Fruit fly (Drosophila melanogaster): Measurements from ENCODE around the gene ymp.

The ymp gene

DNA sequence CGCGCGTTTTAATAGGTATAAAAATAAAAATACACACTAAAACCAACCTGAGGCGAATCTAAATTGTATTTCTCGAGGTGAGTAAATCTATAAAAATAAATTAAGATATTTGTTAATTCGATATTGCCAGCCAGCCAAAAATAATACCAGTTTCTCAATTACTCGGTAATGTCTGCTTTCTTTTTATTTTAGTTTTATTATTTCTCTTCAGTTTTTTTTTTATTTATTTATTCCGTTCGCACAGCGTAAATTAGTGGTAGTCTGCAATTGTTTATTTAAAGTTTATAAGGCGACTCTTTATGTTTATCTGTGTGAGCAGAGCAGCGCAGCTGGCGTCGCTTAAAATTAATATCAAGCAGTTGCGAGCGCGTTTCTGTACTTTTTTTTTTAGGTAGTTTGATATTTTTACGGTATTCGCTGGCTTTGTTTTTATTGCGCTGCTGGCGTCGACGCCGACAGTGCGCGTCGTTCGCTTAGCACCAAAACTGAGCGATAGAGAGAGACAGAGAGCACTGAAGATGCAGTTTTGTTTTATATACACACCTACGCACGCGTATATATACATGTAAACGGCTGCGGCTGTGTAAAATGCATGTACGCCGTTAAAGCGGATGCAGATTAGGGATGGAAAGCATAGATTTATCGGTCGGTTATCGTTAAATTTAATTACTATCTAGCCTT is 38.8 kb upstream of the ymp start (continued):
- 0 out of 2 replicates have a peak, but pooled peaks have one; percentile 24 for TF ChIP-seq CG4360 (GFP tag; IDR thresholded peaks at IDR 0.05)
- peak; percentile 38; the same call in 1 of the 2 replicates for TF ChIP-seq inv (GFP tag; IDR thresholded peaks at IDR 0.05; ENCODE audit: partially characterized antibody)
- TF ChIP-seq sens-2 (GFP tag; IDR thresholded peaks at IDR 0.05): no peak
- TF ChIP-seq CG5245 (GFP tag; optimal IDR thresholded peaks at IDR 0.05): no peak
- peak; percentile 23 for TF ChIP-seq MESR4 (GFP tag; optimal IDR thresholded peaks at IDR 0.05)
- peak; percentile 15 for TF ChIP-seq CoRest (tag; optimal IDR thresholded peaks at IDR 0.05)
- TF ChIP-seq da (GFP tag; optimal IDR thresholded peaks at IDR 0.05): no peak
- peak; percentile 6 for TF ChIP-seq CG17385 (GFP tag; optimal IDR thresholded peaks at IDR 0.05)
- TF ChIP-seq h (optimal IDR thresholded peaks at IDR 0.05): no peak
- no peak for TF ChIP-seq CG30403 (GFP tag; optimal IDR thresholded peaks at IDR 0.05)
- TF ChIP-seq ro (GFP tag; IDR thresholded peaks at IDR 0.05): no peak
- peak; percentile 97 for TF ChIP-seq sr (GFP tag; IDR thresholded peaks at IDR 0.05)
- 0 out of 2 replicates have a peak, but pooled peaks have one; percentile 11 for TF ChIP-seq CG32532 (GFP tag; IDR thresholded peaks at IDR 0.05)
- TF ChIP-seq CG12659 (GFP tag; optimal IDR thresholded peaks at IDR 0.05): peak; percentile 30
- no peak for TF ChIP-seq vfl (GFP tag; optimal IDR thresholded peaks at IDR 0.05)
- TF ChIP-seq Nf-YC (tag; optimal IDR thresholded peaks at IDR 0.05): no peak
- no peak for TF ChIP-seq CG2889 (GFP tag; IDR thresholded peaks at IDR 0.05)
- peak; percentile 19; the same call in 1 of the 2 replicates for TF ChIP-seq CG17328 (GFP tag; IDR thresholded peaks at IDR 0.05)
- TF ChIP-seq CG6254 (GFP tag; optimal IDR thresholded peaks at IDR 0.05): peak; percentile 27
- peak; percentile 34; the same call in 1 of the 3 replicates for TF ChIP-seq otp (GFP tag; IDR thresholded peaks at IDR 0.05)
- peak; percentile 86 for TF ChIP-seq stwl (tag; optimal IDR thresholded peaks at IDR 0.05)
- TF ChIP-seq CG1024 (GFP tag; IDR thresholded peaks at IDR 0.05): no peak
- no peak for TF ChIP-seq D19A (tag; optimal IDR thresholded peaks at IDR 0.05)
- no peak for TF ChIP-seq CG7357 (GFP tag; IDR thresholded peaks at IDR 0.05)
- TF ChIP-seq Dad (GFP tag; optimal IDR thresholded peaks at IDR 0.05): peak; percentile 9
- TF ChIP-seq grau (tag; optimal IDR thresholded peaks at IDR 0.05): peak; percentile 25
- TF ChIP-seq gsb-n (tag; optimal IDR thresholded peaks at IDR 0.05): peak; percentile 39
- no peak; the same call in 1 of the 2 replicates for TF ChIP-seq E2f2 (GFP tag; IDR thresholded peaks at IDR 0.05)
- peak; percentile 42 for TF ChIP-seq YL-1 (GFP tag; optimal IDR thresholded peaks at IDR 0.05)
- no peak for TF ChIP-seq al (GFP tag; IDR thresholded peaks at IDR 0.05)
- peak; percentile 90 for TF ChIP-seq bcd (GFP tag; optimal IDR thresholded peaks at IDR 0.05)
- peak; percentile 85 for TF ChIP-seq kni (GFP tag; optimal IDR thresholded peaks at IDR 0.05)
- no peak for TF ChIP-seq CG12236 (GFP tag; optimal IDR thresholded peaks at IDR 0.05)
- peak; percentile 68 for TF ChIP-seq amos (GFP tag; IDR thresholded peaks at IDR 0.05; ENCODE audit: partially characterized antibody)
- TF ChIP-seq CG17186 (GFP tag; optimal IDR thresholded peaks at IDR 0.05): peak; percentile 60
- peak; percentile 58 for TF ChIP-seq CG2116 (GFP tag; optimal IDR thresholded peaks at IDR 0.05)
- no peak for TF ChIP-seq CG31388 (GFP tag; optimal IDR thresholded peaks at IDR 0.05)
- no peak for TF ChIP-seq eyg (GFP tag; optimal IDR thresholded peaks at IDR 0.05)
- TF ChIP-seq CG8924 (tag; optimal IDR thresholded peaks at IDR 0.05): peak; percentile 80
- TF ChIP-seq tap (tag; optimal IDR thresholded peaks at IDR 0.05): no peak
- TF ChIP-seq nom (GFP tag; optimal IDR thresholded peaks at IDR 0.05): peak; percentile 85
- TF ChIP-seq stc (GFP tag; IDR thresholded peaks at IDR 0.05): no peak
- TF ChIP-seq fd64A (GFP tag; optimal IDR thresholded peaks at IDR 0.05): peak; percentile 69
- peak; percentile 89 for TF ChIP-seq nerfin-2 (GFP tag; IDR thresholded peaks at IDR 0.05; ENCODE audit: partially characterized antibody)
- TF ChIP-seq CG6854 (GFP tag; optimal IDR thresholded peaks at IDR 0.05): no peak
- TF ChIP-seq exex (tag; optimal IDR thresholded peaks at IDR 0.05): peak; percentile 15
- no peak for TF ChIP-seq CG13424 (tag; optimal IDR thresholded peaks at IDR 0.05)
- TF ChIP-seq HHEX (GFP tag; optimal IDR thresholded peaks at IDR 0.05): no peak
- TF ChIP-seq CG34376 (GFP tag; optimal IDR thresholded peaks at IDR 0.05): peak; percentile 2
- TF ChIP-seq mirr (GFP tag; optimal IDR thresholded peaks at IDR 0.05): no peak

Measured in whole organism, embryonic.